Worm (Caenorhabditis elegans): Measurements from ENCODE around the gene F13E9.5.

F13E9.5 gene

ce11 chrIV:10902476-10902875 lies 18.3 kb upstream of the F13E9.5 start:
- no peak for TF ChIP-seq ztf-11 (tag; optimal IDR thresholded peaks at IDR 0.05)
- no peak for TF ChIP-seq lsy-2 (tag; optimal IDR thresholded peaks at IDR 0.05)
- TF ChIP-seq C34F6.9 (tag; optimal IDR thresholded peaks at IDR 0.05): no peak
- no peak for TF ChIP-seq nhr-237 (tag; optimal IDR thresholded peaks at IDR 0.05)
- no peak for TF ChIP-seq dmd-4 (tag; optimal IDR thresholded peaks at IDR 0.05)
- no peak for TF ChIP-seq zag-1 (tag; optimal IDR thresholded peaks at IDR 0.05)
- TF ChIP-seq Y55F3AM.14 (GFP tag; optimal IDR thresholded peaks at IDR 0.05): no peak

ce11 chrIV:10900083-10900482 lies 15.9 kb upstream of the F13E9.5 start, which contains the start of gene srlf-30:
Gene srlf-30, plus strand, starts transcription at chrIV:10900383.
- TF ChIP-seq nhr-12 (tag; optimal IDR thresholded peaks at IDR 0.05) (no peak), mbf-1 (tag; optimal IDR thresholded peaks at IDR 0.05) (no peak), lin-11 (tag; optimal IDR thresholded peaks at IDR 0.05) (no peak), Y55F3AM.14 (GFP tag; optimal IDR thresholded peaks at IDR 0.05) (no peak), ama-1 (optimal IDR thresholded peaks at IDR 0.05) (no peak), zag-1 (tag; optimal IDR thresholded peaks at IDR 0.05) (no peak), nhr-25 (tag; optimal IDR thresholded peaks at IDR 0.05) (no peak), nhr-11 (tag; optimal IDR thresholded peaks at IDR 0.05) (no peak), mdl-1 (tag; optimal IDR thresholded peaks at IDR 0.05) (no peak), ceh-82 (tag; optimal IDR thresholded peaks at IDR 0.05) (no peak), sem-4 (tag; optimal IDR thresholded peaks at IDR 0.05) (no peak), lsy-2 (tag; optimal IDR thresholded peaks at IDR 0.05) (no peak)

- TF ChIP-seq lin-13 (GFP tag; optimal IDR thresholded peaks at IDR 0.05) (no peak), nhr-23 (tag; optimal IDR thresholded peaks at IDR 0.05) (no peak), nhr-10 (tag; optimal IDR thresholded peaks at IDR 0.05) (no peak), ztf-11 (tag; optimal IDR thresholded peaks at IDR 0.05) (no peak), ztf-1 (GFP tag; conservative IDR thresholded peaks at IDR 0.05) (no peak), aly-2 (tag; optimal IDR thresholded peaks at IDR 0.05) (no peak), peb-1 (tag; optimal IDR thresholded peaks at IDR 0.05) (no peak), zag-1 (tag; optimal IDR thresholded peaks at IDR 0.05) (no peak)
Observed at ce11 chrIV:10899091-10899490, 14.9 kb upstream of the F13E9.5 start, which contains the start of the genes F13E9.9 and F13E9.19. Gene F13E9.9, minus strand, starts transcription at chrIV:10899191. Gene F13E9.19, plus strand, starts transcription at chrIV:10899406.

ce11 chrIV:10898160-10898559 lies 14.0 kb upstream of the F13E9.5 start:
- no peak for TF ChIP-seq nhr-10 (tag; optimal IDR thresholded peaks at IDR 0.05)
- no peak for TF ChIP-seq F13H6.1 (tag; optimal IDR thresholded peaks at IDR 0.05)
- no peak for TF ChIP-seq unc-39 (tag; optimal IDR thresholded peaks at IDR 0.05)
- TF ChIP-seq lin-13 (GFP tag; optimal IDR thresholded peaks at IDR 0.05): no peak
- no peak for TF ChIP-seq unc-62 (GFP tag; optimal IDR thresholded peaks at IDR 0.05)
- no peak for TF ChIP-seq nhr-6 (tag; optimal IDR thresholded peaks at IDR 0.05)
- TF ChIP-seq fos-1 (tag; optimal IDR thresholded peaks at IDR 0.05): no peak
- TF ChIP-seq sma-3 (GFP tag; optimal IDR thresholded peaks at IDR 0.05): no peak
- no peak for TF ChIP-seq nhr-23 (tag; optimal IDR thresholded peaks at IDR 0.05)
- TF ChIP-seq dmd-4 (tag; optimal IDR thresholded peaks at IDR 0.05): no peak
- TF ChIP-seq zag-1 (tag; optimal IDR thresholded peaks at IDR 0.05): no peak
- TF ChIP-seq nhr-237 (tag; optimal IDR thresholded peaks at IDR 0.05): no peak
- TF ChIP-seq skn-1 (tag; optimal IDR thresholded peaks at IDR 0.05): no peak
- no peak for TF ChIP-seq mab-5 (tag; optimal IDR thresholded peaks at IDR 0.05)
- no peak for TF ChIP-seq nhr-25 (tag; optimal IDR thresholded peaks at IDR 0.05)
- TF ChIP-seq ceh-16 (tag; optimal IDR thresholded peaks at IDR 0.05): no peak
- no peak for TF ChIP-seq Y55F3AM.14 (GFP tag; optimal IDR thresholded peaks at IDR 0.05)

ce11 chrIV:10896512-10896911 lies 12.3 kb upstream of the F13E9.5 start, which contains the start of gene srlf-13:
Gene srlf-13, minus strand, starts transcription at chrIV:10896612.
- TF ChIP-seq gmeb-1 (tag; optimal IDR thresholded peaks at IDR 0.05): no peak
- no peak for TF ChIP-seq peb-1 (tag; optimal IDR thresholded peaks at IDR 0.05)
- no peak for TF ChIP-seq ztf-4 (tag; optimal IDR thresholded peaks at IDR 0.05)
- TF ChIP-seq C34F6.9 (tag; optimal IDR thresholded peaks at IDR 0.05): no peak
- no peak for TF ChIP-seq mbf-1 (tag; optimal IDR thresholded peaks at IDR 0.05)
- no peak for TF ChIP-seq ztf-1 (GFP tag; conservative IDR thresholded peaks at IDR 0.05)
- TF ChIP-seq Y55F3AM.14 (GFP tag; optimal IDR thresholded peaks at IDR 0.05): no peak
- TF ChIP-seq ceh-16 (tag; optimal IDR thresholded peaks at IDR 0.05): no peak
- TF ChIP-seq nhr-237 (tag; optimal IDR thresholded peaks at IDR 0.05): no peak
- no peak for TF ChIP-seq blmp-1 (tag; optimal IDR thresholded peaks at IDR 0.05; ENCODE audit: insufficient read depth)
- TF ChIP-seq ceh-82 (tag; optimal IDR thresholded peaks at IDR 0.05): no peak
